Fruit fly (Drosophila melanogaster) whole organism, embryonic: ENCODE data around the gene Tbcc.

ENCODE experiments used
- Atf3 ChIP-seq: fragments of 200-800 bp; sonication (Bioruptor generic); optimal IDR thresholded peaks from 3 replicates; lab custom pipeline; 2016; ENCODE audit warnings: missing biosample characterization, missing genetic modification characterization
- CG10979 ChIP-seq: fragments of 200-800 bp; sonication (Bioruptor generic); optimal IDR thresholded peaks from 2 replicates; lab custom pipeline; 2018; ENCODE audit warnings: missing biosample characterization, mild to moderate bottlenecking, missing genetic modification characterization, moderate library complexity
- CG11085 ChIP-seq: fragments of 200-800 bp; sonication (Bioruptor generic); IDR thresholded peaks from 2 replicates; pipeline ENCODE4 v1.3.6; 2022; ENCODE audit warnings: missing biosample characterization, missing genetic modification characterization
- CG11398 ChIP-seq: fragments of 200-800 bp; sonication (Bioruptor generic); optimal IDR thresholded peaks from 2 replicates; lab custom pipeline; 2016; ENCODE audit warnings: missing biosample characterization, missing genetic modification characterization
- CG11723 ChIP-seq: fragments of 200-800 bp; sonication (Bioruptor generic); optimal IDR thresholded peaks from 2 replicates; lab custom pipeline; 2017; ENCODE audit warnings: missing biosample characterization, mild to moderate bottlenecking, missing genetic modification characterization
- CG12659 ChIP-seq: fragments of 200-800 bp; sonication (Bioruptor generic); optimal IDR thresholded peaks from 3 replicates; lab custom pipeline; 2017; ENCODE audit warnings: mild to moderate bottlenecking, missing biosample characterization, missing genetic modification reagents, missing genetic modification characterization
- CG13894 ChIP-seq: fragments of 200-800 bp; sonication (Bioruptor generic); optimal IDR thresholded peaks from 3 replicates; lab custom pipeline; 2018; ENCODE audit warnings: missing biosample characterization, mild to moderate bottlenecking, missing genetic modification characterization, moderate library complexity
- CG14860 ChIP-seq: fragments of 200-800 bp; sonication (Bioruptor generic); IDR thresholded peaks from 3 replicates; pipeline ENCODE4 v1.3.6; 2022; ENCODE audit warnings: missing biosample characterization, missing genetic modification characterization; ENCODE audit not compliant: partially characterized antibody
- CG15514 ChIP-seq: fragments of 200-800 bp; sonication (Bioruptor generic); optimal IDR thresholded peaks from 3 replicates; lab custom pipeline; 2017; ENCODE audit warnings: missing biosample characterization, missing genetic modification characterization, mild to moderate bottlenecking, moderate library complexity, missing genetic modification reagents
- CG1647 ChIP-seq: fragments of 200-800 bp; sonication (Bioruptor generic); optimal IDR thresholded peaks from 3 replicates; lab custom pipeline; 2016; ENCODE audit warnings: missing biosample characterization, missing genetic modification characterization
- CG16813 ChIP-seq: fragments of 200-800 bp; sonication (Bioruptor generic); IDR thresholded peaks from 3 replicates; pipeline ENCODE4 v1.3.6; 2022; ENCODE audit warnings: missing biosample characterization, missing genetic modification characterization; ENCODE audit not compliant: partially characterized antibody
- CG17359 ChIP-seq: fragments of 200-800 bp; sonication (Bioruptor generic); optimal IDR thresholded peaks from 3 replicates; lab custom pipeline; 2018; ENCODE audit warnings: missing biosample characterization, mild to moderate bottlenecking, missing genetic modification characterization, moderate library complexity
- CG17568 ChIP-seq: fragments of 200-800 bp; sonication (Bioruptor generic); optimal IDR thresholded peaks from 2 replicates; lab custom pipeline; 2018; ENCODE audit warnings: missing biosample characterization, mild to moderate bottlenecking, missing genetic modification characterization, moderate library complexity
- CG3407 ChIP-seq: fragments of 200-800 bp; sonication (Bioruptor generic); optimal IDR thresholded peaks from 2 replicates; lab custom pipeline; 2018; ENCODE audit warnings: missing biosample characterization, mild to moderate bottlenecking, missing genetic modification characterization
- CG4360 ChIP-seq: fragments of 200-800 bp; sonication (Bioruptor generic); IDR thresholded peaks from 2 replicates; pipeline ENCODE4 v1.3.6; 2022; ENCODE audit warnings: missing biosample characterization, missing genetic modification characterization
- CG4617 ChIP-seq: fragments of 200-800 bp; sonication (Bioruptor generic); optimal IDR thresholded peaks from 3 replicates; lab custom pipeline; 2016; ENCODE audit warnings: missing biosample characterization, missing genetic modification characterization, borderline replicate concordance
- CG4854 ChIP-seq: fragments of 200-800 bp; sonication (Bioruptor generic); optimal IDR thresholded peaks from 2 replicates; lab custom pipeline; 2016; ENCODE audit warnings: missing biosample characterization, missing genetic modification characterization, inconsistent platforms
- CG6654 ChIP-seq: fragments of 200-800 bp; sonication (Bioruptor generic); optimal IDR thresholded peaks from 2 replicates; lab custom pipeline; 2017; ENCODE audit warnings: missing biosample characterization, mild to moderate bottlenecking, missing genetic modification characterization
- CG6689 ChIP-seq: fragments of 200-800 bp; sonication (Bioruptor generic); IDR thresholded peaks from 2 replicates; pipeline ENCODE4 v1.3.6; 2022; ENCODE audit warnings: missing biosample characterization, missing genetic modification characterization
- CG7839 ChIP-seq: fragments of 200-800 bp; sonication (Bioruptor generic); optimal IDR thresholded peaks from 3 replicates; lab custom pipeline; 2018; ENCODE audit warnings: missing biosample characterization, mild to moderate bottlenecking, missing genetic modification characterization, moderate library complexity
- CG8089 ChIP-seq: fragments of 200-800 bp; sonication (Bioruptor generic); optimal IDR thresholded peaks from 3 replicates; lab custom pipeline; 2016; ENCODE audit warnings: missing biosample characterization, missing genetic modification characterization
- CG9932 ChIP-seq: fragments of 200-800 bp; sonication (Bioruptor generic); IDR thresholded peaks from 2 replicates; pipeline ENCODE4 v1.3.6; 2022; ENCODE audit warnings: missing biosample characterization, missing genetic modification characterization
- CkIIα-i1 ChIP-seq: fragments of 200-800 bp; sonication (Bioruptor generic); IDR thresholded peaks from 2 replicates; pipeline ENCODE4 v1.3.6; 2022; ENCODE audit warnings: missing biosample characterization, missing genetic modification characterization
- CoRest ChIP-seq: fragments of 200-800 bp; sonication (Bioruptor generic); optimal IDR thresholded peaks from 3 replicates; lab custom pipeline; 2018; ENCODE audit warnings: missing biosample characterization, mild to moderate bottlenecking, missing genetic modification characterization, moderate library complexity
- Dref ChIP-seq: fragments of 200-800 bp; sonication (Bioruptor generic); IDR thresholded peaks from 2 replicates; pipeline ENCODE4 v1.3.6; 2022; ENCODE audit warnings: missing biosample characterization, missing genetic modification characterization
- Hr78 ChIP-seq, 2 experiments: fragments of 200-800 bp in 1 of 2; fragments of >200 bp in 1 of 2; sonication (Bioruptor generic) in 1 of 2; optimal IDR thresholded peaks; 2 replicates each; lab custom pipeline; 2017 to 2019; ENCODE audit warnings: missing biosample characterization in 2 of 2, missing genetic modification characterization in 2 of 2, mild to moderate bottlenecking in 1 of 2, moderate library complexity in 1 of 2
- Jarid2 ChIP-seq: fragments of 200-800 bp; sonication (Bioruptor generic); optimal IDR thresholded peaks from 3 replicates; lab custom pipeline; 2017; ENCODE audit warnings: mild to moderate bottlenecking, missing biosample characterization, missing genetic modification reagents, missing genetic modification characterization
- Mrtf ChIP-seq: fragments of 200-800 bp; sonication (Bioruptor generic); IDR thresholded peaks from 3 replicates; pipeline ENCODE4 v1.3.6; 2022; ENCODE audit warnings: missing biosample characterization, missing genetic modification characterization
- Pdp1 ChIP-seq, 2 experiments: fragments of 200-800 bp; sonication (Bioruptor generic); optimal IDR thresholded peaks; 3 replicates each; lab custom pipeline; 2016; ENCODE audit warnings: missing biosample characterization in 2 of 2, missing genetic modification characterization in 2 of 2, mild to moderate bottlenecking in 1 of 2, moderate library complexity in 1 of 2
- Ravus ChIP-seq: fragments of 200-800 bp; sonication (Bioruptor generic); IDR thresholded peaks from 2 replicates; pipeline ENCODE4 v1.3.6; 2022; ENCODE audit warnings: missing biosample characterization, missing genetic modification characterization
- Trl ChIP-seq, 3 experiments: fragments of >200 bp in 2 of 3; fragments of 200-800 bp in 1 of 3; sonication (Bioruptor generic) in 1 of 3; optimal IDR thresholded peaks; 2 replicates in 1 of 3; 3 replicates in 2 of 3; lab custom pipeline; 2016 to 2017; ENCODE audit warnings: missing biosample characterization in 1 of 3, missing genetic modification characterization in 1 of 3
- br ChIP-seq: fragments of >200 bp; optimal IDR thresholded peaks from 2 replicates; lab custom pipeline; 2017
- corto ChIP-seq: fragments of 200-800 bp; sonication (Bioruptor generic); optimal IDR thresholded peaks from 2 replicates; lab custom pipeline; 2016; ENCODE audit warnings: missing biosample characterization, mild to moderate bottlenecking, missing genetic modification characterization, moderate library complexity
- crp ChIP-seq, 2 experiments: fragments of 200-800 bp; sonication (Bioruptor generic); optimal IDR thresholded peaks; 2 replicates in 1 of 2; 3 replicates in 1 of 2; lab custom pipeline; 2017; ENCODE audit warnings: missing biosample characterization in 2 of 2, missing genetic modification characterization in 2 of 2, mild to moderate bottlenecking in 1 of 2, moderate library complexity in 1 of 2
- dimm ChIP-seq: fragments of 200-800 bp; sonication (Bioruptor generic); IDR thresholded peaks from 2 replicates; pipeline ENCODE4 v1.3.6; 2022; ENCODE audit warnings: missing biosample characterization, missing genetic modification characterization
- esg ChIP-seq: fragments of 200-800 bp; sonication (Bioruptor generic); conservative IDR thresholded peaks from 2 replicates; pipeline ENCODE4 v1.3.6; 2022; ENCODE audit warnings: missing biosample characterization, missing genetic modification characterization
- exex ChIP-seq: fragments of 200-800 bp; sonication (Bioruptor generic); optimal IDR thresholded peaks from 4 replicates; lab custom pipeline; 2018; ENCODE audit warnings: missing biosample characterization, mild to moderate bottlenecking, missing genetic modification characterization, moderate library complexity
- h ChIP-seq: fragments of >200 bp; optimal IDR thresholded peaks from 2 replicates; lab custom pipeline; 2017
- jing ChIP-seq: fragments of 200-800 bp; sonication (Bioruptor generic); optimal IDR thresholded peaks from 2 replicates; lab custom pipeline; 2018; ENCODE audit warnings: missing biosample characterization, mild to moderate bottlenecking, missing genetic modification characterization
- luna ChIP-seq: fragments of 200-800 bp; sonication (Bioruptor generic); optimal IDR thresholded peaks from 2 replicates; lab custom pipeline; 2016; ENCODE audit warnings: missing biosample characterization, missing genetic modification characterization
- nom ChIP-seq: fragments of 200-800 bp; sonication (Bioruptor generic); optimal IDR thresholded peaks from 2 replicates; lab custom pipeline; 2017; ENCODE audit warnings: missing biosample characterization, missing genetic modification characterization, mild to moderate bottlenecking, moderate library complexity, missing genetic modification reagents
- oc ChIP-seq: fragments of 200-800 bp; sonication (Bioruptor generic); optimal IDR thresholded peaks from 2 replicates; lab custom pipeline; 2018; ENCODE audit warnings: missing biosample characterization, mild to moderate bottlenecking, missing genetic modification characterization, moderate library complexity
- pros ChIP-seq: fragments of 200-800 bp; sonication (Bioruptor generic); optimal IDR thresholded peaks from 3 replicates; lab custom pipeline; 2019; ENCODE audit warnings: missing biosample characterization, mild to moderate bottlenecking, missing genetic modification characterization, moderate library complexity
- tap ChIP-seq: fragments of 200-800 bp; optimal IDR thresholded peaks from 3 replicates; lab custom pipeline; 2019; ENCODE audit warnings: missing biosample characterization, mild to moderate bottlenecking, missing genetic modification characterization, moderate library complexity
- tgo ChIP-seq: fragments of 200-800 bp; sonication (Bioruptor generic); IDR thresholded peaks from 3 replicates; pipeline ENCODE4 v1.3.6; 2022; ENCODE audit warnings: missing biosample characterization, missing genetic modification characterization
- tin ChIP-seq: fragments of 200-800 bp; sonication (Bioruptor generic); optimal IDR thresholded peaks from 3 replicates; lab custom pipeline; 2016; ENCODE audit warnings: missing biosample characterization, missing genetic modification characterization
- tll ChIP-seq, 2 experiments: fragments of 200-800 bp in 1 of 2; fragments of >200 bp in 1 of 2; sonication (Bioruptor generic) in 1 of 2; optimal IDR thresholded peaks; 2 replicates each; lab custom pipeline; 2017 to 2019; ENCODE audit warnings: missing biosample characterization in 2 of 2, missing genetic modification characterization in 2 of 2, mild to moderate bottlenecking in 1 of 2, moderate library complexity in 1 of 2
- zfh1 ChIP-seq: fragments of 200-800 bp; sonication (Bioruptor generic); IDR thresholded peaks from 3 replicates; pipeline ENCODE4 v1.3.6; 2022; ENCODE audit warnings: missing biosample characterization, missing genetic modification characterization

Tbcc gene

DNA sequence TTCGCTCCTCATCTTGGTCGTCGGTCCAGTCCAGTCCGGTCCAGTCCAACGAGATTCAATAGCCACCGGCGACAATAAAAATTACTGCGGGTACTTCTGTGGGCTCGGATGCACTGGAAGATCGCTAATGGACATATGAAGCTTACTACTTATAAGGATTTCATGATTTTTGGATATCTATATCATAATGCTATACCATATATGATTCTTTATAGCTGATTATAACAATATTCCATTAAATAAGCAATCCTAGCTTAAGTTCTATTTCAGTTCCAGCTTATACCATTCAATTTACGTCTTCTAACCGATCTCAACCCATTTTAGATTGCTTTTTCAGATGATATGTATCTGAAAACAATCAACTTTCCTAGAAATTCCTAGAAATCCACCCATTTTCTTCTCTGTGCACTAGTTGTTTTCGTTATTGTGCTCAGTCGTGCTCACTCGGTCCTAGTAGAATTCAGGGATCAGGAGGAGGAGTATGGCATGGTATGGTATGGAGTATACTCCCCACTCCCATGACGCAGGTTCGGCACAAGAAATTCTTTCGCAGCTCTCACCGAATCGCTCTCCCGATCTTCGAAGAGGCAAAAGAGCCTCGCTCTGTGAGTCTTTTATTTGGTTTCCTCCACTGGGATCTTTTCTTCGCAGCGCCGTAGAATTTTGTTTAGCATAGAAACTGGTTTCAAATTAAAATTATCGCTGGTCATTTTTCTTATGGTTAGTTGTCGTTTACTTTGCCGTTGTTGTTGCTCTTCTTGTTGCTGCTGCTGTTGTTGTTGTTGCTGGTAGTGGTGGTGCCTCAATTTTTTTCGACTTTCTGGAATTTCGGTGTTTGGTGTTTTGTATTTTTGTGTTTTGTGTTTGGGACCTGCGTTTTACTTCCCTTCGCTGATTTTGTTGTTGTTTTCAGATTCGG lies 34.7 kb upstream of the Tbcc start (continued):
- TF ChIP-seq oc (tag; lab: Kevin White, UChicago) = no peak
- TF ChIP-seq esg = no peak
- no peak for TF ChIP-seq Atf3 (GFP tag; lab: Kevin White, UChicago)
- peak; percentile 30 to 57 for TF ChIP-seq Trl (optimal IDR thresholded peaks at IDR 0.05; lab: Kevin White, UChicago)
- no peak for TF ChIP-seq Trl (GFP tag; optimal IDR thresholded peaks at IDR 0.05; lab: Kevin White, UChicago)
- no peak for TF ChIP-seq Dref (GFP tag; lab: Robert Waterston, UW)
- no peak for TF ChIP-seq CG17359 (tag; lab: Kevin White, UChicago)
- no peak for TF ChIP-seq CG4617
- no peak for TF ChIP-seq CG9932 (GFP tag; lab: Robert Waterston, UW)
- peak; percentile 97 for TF ChIP-seq CG4360
- no peak for TF ChIP-seq CG12659 (GFP tag; lab: Kevin White, UChicago)
- TF ChIP-seq CG14860 (GFP tag; lab: Robert Waterston, UW) = no peak
- TF ChIP-seq CoRest (tag; lab: Kevin White, UChicago) = no peak
- no peak for TF ChIP-seq CG17568
- TF ChIP-seq exex (tag; lab: Kevin White, UChicago) = no peak
- TF ChIP-seq CG13894 (tag; lab: Kevin White, UChicago) = no peak
- no peak for TF ChIP-seq tin
- TF ChIP-seq tll (GFP tag; optimal IDR thresholded peaks at IDR 0.05; lab: Kevin White, UChicago) = no peak
- no peak for TF ChIP-seq luna
- TF ChIP-seq br (lab: Kevin White, UChicago) = no peak
- TF ChIP-seq CG7839 (tag; lab: Kevin White, UChicago) = no peak
- TF ChIP-seq corto = no peak
- TF ChIP-seq CG16813 = no peak
- no peak for TF ChIP-seq CG15514 (GFP tag; lab: Kevin White, UChicago)
- no peak for TF ChIP-seq CG8089 (GFP tag; lab: Kevin White, UChicago)
- peak; percentile 71 for TF ChIP-seq nom (GFP tag; lab: Kevin White, UChicago)
- no peak for TF ChIP-seq CkIIα-i1 (GFP tag; lab: Robert Waterston, UW)
- TF ChIP-seq CG11398 = no peak
- peak; percentile 71 for TF ChIP-seq pros
- TF ChIP-seq CG11085 (GFP tag; lab: Robert Waterston, UW) = no peak
- TF ChIP-seq CG6654 (GFP tag; lab: Kevin White, UChicago) = no peak
- no peak for TF ChIP-seq h (lab: Kevin White, UChicago)
- no peak for TF ChIP-seq crp (GFP tag; optimal IDR thresholded peaks at IDR 0.05; lab: Kevin White, UChicago)
- TF ChIP-seq CG3407 (GFP tag; lab: Kevin White, UChicago) = no peak
- no peak for TF ChIP-seq tap (tag; lab: Kevin White, UChicago)
- no peak for TF ChIP-seq CG11723 (GFP tag; lab: Kevin White, UChicago)
- no peak for TF ChIP-seq zfh1 (GFP tag; lab: Robert Waterston, UW)
- no peak for TF ChIP-seq CG1647 (GFP tag; lab: Kevin White, UChicago)
- no peak for TF ChIP-seq Ravus (GFP tag; lab: Robert Waterston, UW)
- TF ChIP-seq Pdp1 (GFP tag; optimal IDR thresholded peaks at IDR 0.05; lab: Kevin White, UChicago) = no peak
- no peak for TF ChIP-seq Jarid2 (GFP tag; lab: Kevin White, UChicago)
- TF ChIP-seq tgo (GFP tag; lab: Robert Waterston, UW) = no peak
- no peak for TF ChIP-seq CG4854 (GFP tag; lab: Kevin White, UChicago)
- TF ChIP-seq jing (GFP tag; lab: Kevin White, UChicago) = no peak
- TF ChIP-seq Hr78 (GFP tag; optimal IDR thresholded peaks at IDR 0.05; lab: Kevin White, UChicago) = no peak
- no peak for TF ChIP-seq dimm (GFP tag; lab: Robert Waterston, UW)
- TF ChIP-seq CG6689 (GFP tag; lab: Robert Waterston, UW) = no peak
- TF ChIP-seq Mrtf = no peak
- TF ChIP-seq CG10979 = peak; percentile 66
